Fruit fly (Drosophila melanogaster): ENCODE data around the gene CG3857.

Gene CG3857

dm6 chrX:1940020-1940419 lies at the start of gene CG3857, which contains the start of gene CG3587 (continued):
- TF ChIP-seq pzg (GFP tag; optimal IDR thresholded peaks at IDR 0.05) (peak; percentile 53), sqz (GFP tag; optimal IDR thresholded peaks at IDR 0.05) (no peak), bigmax (GFP tag; optimal IDR thresholded peaks at IDR 0.05) (peak; percentile 35), CG11398 (GFP tag; optimal IDR thresholded peaks at IDR 0.05) (peak; percentile 80), Bteb2 (GFP tag; optimal IDR thresholded peaks at IDR 0.05) (peak; percentile 69), CG18764 (GFP tag; optimal IDR thresholded peaks at IDR 0.05) (peak; percentile 44), NFAT (GFP tag; IDR thresholded peaks at IDR 0.05) (peak; percentile 65), CG7271 (tag; optimal IDR thresholded peaks at IDR 0.05) (no peak), Hr51 (GFP tag; optimal IDR thresholded peaks at IDR 0.05) (peak; percentile 65 to 75), CG1603 (tag; optimal IDR thresholded peaks at IDR 0.05) (peak; percentile 75), CG13296 (GFP tag; optimal IDR thresholded peaks at IDR 0.05) (peak; percentile 43), Med (GFP tag) (peak; percentile 97), CG18262 (tag; optimal IDR thresholded peaks at IDR 0.05) (peak; percentile 71), CG17385 (GFP tag; optimal IDR thresholded peaks at IDR 0.05) (peak; percentile 58), croc (GFP tag; conservative IDR thresholded peaks at IDR 0.05) (peak; percentile 45; the same call in 2 of the 3 replicates), CTCF (GFP tag; optimal IDR thresholded peaks at IDR 0.05) (no peak), nerfin-1 (tag; optimal IDR thresholded peaks at IDR 0.05) (peak; percentile 52), GATAe (GFP tag; conservative IDR thresholded peaks at IDR 0.05) (no peak; the same call in 1 of the 2 replicates), Meics (GFP tag; optimal IDR thresholded peaks at IDR 0.05) (peak; percentile 55), CG12236 (GFP tag; optimal IDR thresholded peaks at IDR 0.05) (peak; percentile 41), corto (GFP tag; optimal IDR thresholded peaks at IDR 0.05) (peak; percentile 12), CG5245 (GFP tag; optimal IDR thresholded peaks at IDR 0.05) (peak; percentile 26), CG7987 (GFP tag; optimal IDR thresholded peaks at IDR 0.05) (peak; percentile 48), ttk (GFP tag; IDR thresholded peaks at IDR 0.05) (peak; percentile 57), knrl (GFP tag; IDR thresholded peaks at IDR 0.05; ENCODE audit: partially characterized antibody) (peak; percentile 48; the same call in 2 of the 3 replicates), CG10209 (GFP tag; optimal IDR thresholded peaks at IDR 0.05) (peak; percentile 71), org-1 (GFP tag; optimal IDR thresholded peaks at IDR 0.05) (peak; percentile 66), CG10959 (GFP tag; IDR thresholded peaks at IDR 0.05) (0 out of 2 replicates have a peak, but pooled peaks have one; percentile 16), CG9876 (GFP tag; optimal IDR thresholded peaks at IDR 0.05) (peak; percentile 69), MBD-R2 (GFP tag; IDR thresholded peaks at IDR 0.05) (peak; percentile 79), PHDP (tag; optimal IDR thresholded peaks at IDR 0.05) (peak; percentile 54), eyg (GFP tag; optimal IDR thresholded peaks at IDR 0.05) (peak; percentile 67), E2f2 (GFP tag; IDR thresholded peaks at IDR 0.05) (peak; percentile 50), chinmo (GFP tag; IDR thresholded peaks at IDR 0.05; ENCODE audit: partially characterized antibody) (no peak), exex (tag; optimal IDR thresholded peaks at IDR 0.05) (peak; percentile 8), Dek (tag; optimal IDR thresholded peaks at IDR 0.05) (peak; percentile 70), tap (tag; optimal IDR thresholded peaks at IDR 0.05) (no peak), Lim3 (GFP tag; IDR thresholded peaks at IDR 0.05) (no peak), dmrt99B (tag; optimal IDR thresholded peaks at IDR 0.05) (peak; percentile 62), ac (GFP tag; optimal IDR thresholded peaks at IDR 0.05) (no peak), chm (GFP tag; IDR thresholded peaks at IDR 0.05) (no peak), bsh (GFP tag; optimal IDR thresholded peaks at IDR 0.05) (peak in 1 of 2 experiments; percentile 60), CG18476 (GFP tag; optimal IDR thresholded peaks at IDR 0.05) (peak; percentile 56), CG15514 (GFP tag; optimal IDR thresholded peaks at IDR 0.05) (peak; percentile 82), sr (GFP tag; IDR thresholded peaks at IDR 0.05) (0 out of 3 replicates have a peak, but pooled peaks have one; percentile 4), CG5180 (GFP tag; optimal IDR thresholded peaks at IDR 0.05) (peak; percentile 19), CG1832 (GFP tag; optimal IDR thresholded peaks at IDR 0.05) (no peak), CG42726 (GFP tag; IDR thresholded peaks at IDR 0.05; ENCODE audit: partially characterized antibody) (no peak), nerfin-2 (GFP tag; IDR thresholded peaks at IDR 0.05; ENCODE audit: partially characterized antibody) (no peak), dimm (GFP tag; IDR thresholded peaks at IDR 0.05) (no peak)

Measured in whole organism, embryonic.